Worm (Caenorhabditis elegans) whole organism, L2 larva: Measurements from ENCODE around the gene Y67H2A.10.

Experiments
- C34F6.9 ChIP-seq: fragments of 150-350 bp; optimal IDR thresholded peaks from 2 replicates; lab custom pipeline; 2014; ENCODE audit warnings: missing biosample characterization, missing genetic modification characterization
- F13H6.1 ChIP-seq: sonication (generic microtip); optimal IDR thresholded peaks from 2 replicates; lab custom pipeline; 2016; ENCODE audit warnings: missing genetic modification characterization, missing compliant biosample characterization
- R02D3.7 ChIP-seq: fragments of 150-350 bp; optimal IDR thresholded peaks from 2 replicates; lab custom pipeline; 2014; ENCODE audit warnings: missing biosample characterization, missing genetic modification characterization
- Y55F3AM.14 ChIP-seq: fragments of 200-800 bp; sonication (Bioruptor generic); optimal IDR thresholded peaks from 2 replicates; lab custom pipeline; 2018; ENCODE audit warnings: mild to moderate bottlenecking, missing genetic modification characterization, missing compliant biosample characterization
- ZK546.5 ChIP-seq: sonication (generic microtip); optimal IDR thresholded peaks from 2 replicates; lab custom pipeline; 2017; ENCODE audit warnings: missing biosample characterization, missing genetic modification characterization
- alr-1 ChIP-seq: fragments of 150-350 bp; optimal IDR thresholded peaks from 2 replicates; lab custom pipeline; 2014; ENCODE audit warnings: missing biosample characterization, missing genetic modification characterization
- aly-2 ChIP-seq: fragments of 150-350 bp; optimal IDR thresholded peaks from 2 replicates; lab custom pipeline; 2014; ENCODE audit warnings: missing biosample characterization, missing genetic modification characterization
- ama-1 ChIP-seq: fragments of 150-350 bp; optimal IDR thresholded peaks from 2 replicates; lab custom pipeline; 2018; ENCODE audit warnings: inconsistent platforms
- blmp-1 ChIP-seq: sonication (generic microtip); optimal IDR thresholded peaks from 2 replicates; lab custom pipeline; 2017; ENCODE audit warnings: missing genetic modification characterization, mild to moderate bottlenecking, missing compliant biosample characterization, antibody characterized with exemption, moderate library complexity; ENCODE audit not compliant: insufficient read depth
- ceh-16 ChIP-seq: fragments of 150-350 bp; optimal IDR thresholded peaks from 2 replicates; lab custom pipeline; 2014; ENCODE audit warnings: missing biosample characterization, missing genetic modification characterization
- ceh-82 ChIP-seq: fragments of 150-350 bp; optimal IDR thresholded peaks from 2 replicates; lab custom pipeline; 2014; ENCODE audit warnings: missing biosample characterization, missing genetic modification characterization
- crh-2 ChIP-seq: sonication (generic microtip); optimal IDR thresholded peaks from 2 replicates; lab custom pipeline; 2017; ENCODE audit warnings: missing biosample characterization, missing genetic modification characterization
- dmd-4 ChIP-seq: sonication (generic microtip); optimal IDR thresholded peaks from 2 replicates; lab custom pipeline; 2017; ENCODE audit warnings: missing biosample characterization, missing genetic modification characterization
- elt-1 ChIP-seq: fragments of 150-350 bp; optimal IDR thresholded peaks from 2 replicates; lab custom pipeline; 2014; ENCODE audit warnings: missing biosample characterization, missing genetic modification characterization
- elt-3 ChIP-seq: sonication (generic microtip); optimal IDR thresholded peaks from 2 replicates; lab custom pipeline; 2017; ENCODE audit warnings: missing biosample characterization, missing genetic modification characterization
- fos-1 ChIP-seq: fragments of 150-350 bp; optimal IDR thresholded peaks from 2 replicates; lab custom pipeline; 2014; ENCODE audit warnings: missing biosample characterization, missing genetic modification characterization
- gmeb-1 ChIP-seq: fragments of 150-350 bp; optimal IDR thresholded peaks from 2 replicates; lab custom pipeline; 2014; ENCODE audit warnings: missing biosample characterization, missing genetic modification characterization
- lin-11 ChIP-seq: fragments of 150-350 bp; sonication (generic microtip); optimal IDR thresholded peaks from 2 replicates; lab custom pipeline; 2014; ENCODE audit warnings: missing biosample characterization, missing genetic modification characterization, inconsistent platforms, mixed read lengths
- lin-13 ChIP-seq: fragments of 150-350 bp; optimal IDR thresholded peaks from 2 replicates; lab custom pipeline; 2014; ENCODE audit warnings: missing biosample characterization, missing genetic modification reagents, missing genetic modification characterization
- lin-39 ChIP-seq: fragments of 150-350 bp; optimal IDR thresholded peaks from 2 replicates; lab custom pipeline; 2014; ENCODE audit warnings: missing biosample characterization, missing genetic modification reagents, missing genetic modification characterization
- lsy-2 ChIP-seq, 2 experiments: fragments of 150-350 bp in 1 of 2; sonication (generic microtip) in 1 of 2; optimal IDR thresholded peaks; 2 replicates each; lab custom pipeline; 2014 to 2017; ENCODE audit warnings: missing biosample characterization in 2 of 2, missing genetic modification characterization in 2 of 2
- mab-5 ChIP-seq: fragments of 150-350 bp; optimal IDR thresholded peaks from 2 replicates; lab custom pipeline; 2014; ENCODE audit warnings: missing biosample characterization, missing genetic modification characterization
- mbf-1 ChIP-seq: sonication (generic microtip); optimal IDR thresholded peaks from 2 replicates; lab custom pipeline; 2017; ENCODE audit warnings: missing biosample characterization, missing genetic modification characterization
- mdl-1 ChIP-seq, 2 experiments: fragments of 150-350 bp in 1 of 2; sonication (generic microtip) in 1 of 2; optimal IDR thresholded peaks; 2 replicates each; lab custom pipeline; 2017; ENCODE audit warnings: missing biosample characterization in 2 of 2, missing genetic modification characterization in 2 of 2
- nhr-10 ChIP-seq: sonication (generic microtip); optimal IDR thresholded peaks from 2 replicates; lab custom pipeline; 2017; ENCODE audit warnings: missing biosample characterization, missing genetic modification characterization
- nhr-11 ChIP-seq: fragments of 150-350 bp; optimal IDR thresholded peaks from 2 replicates; lab custom pipeline; 2014; ENCODE audit warnings: missing biosample characterization, missing genetic modification characterization
- nhr-12 ChIP-seq: fragments of 150-350 bp; optimal IDR thresholded peaks from 2 replicates; lab custom pipeline; 2014; ENCODE audit warnings: missing biosample characterization, missing genetic modification characterization
- nhr-129 ChIP-seq: fragments of 150-350 bp; optimal IDR thresholded peaks from 2 replicates; lab custom pipeline; 2014; ENCODE audit warnings: missing biosample characterization, missing genetic modification characterization
- nhr-21 ChIP-seq: fragments of 150-350 bp; optimal IDR thresholded peaks from 2 replicates; lab custom pipeline; 2014; ENCODE audit warnings: missing biosample characterization, missing genetic modification characterization
- nhr-23 ChIP-seq: fragments of 150-350 bp; optimal IDR thresholded peaks from 2 replicates; lab custom pipeline; 2014; ENCODE audit warnings: missing biosample characterization, missing genetic modification reagents, missing genetic modification characterization
- nhr-237 ChIP-seq: fragments of 150-350 bp; optimal IDR thresholded peaks from 2 replicates; lab custom pipeline; 2014; ENCODE audit warnings: missing biosample characterization, missing genetic modification characterization
- nhr-25 ChIP-seq: fragments of 150-350 bp; sonication (generic microtip); optimal IDR thresholded peaks from 3 replicates; lab custom pipeline; 2014; ENCODE audit warnings: missing biosample characterization, missing genetic modification characterization
- nhr-6 ChIP-seq: fragments of 150-350 bp; optimal IDR thresholded peaks from 2 replicates; lab custom pipeline; 2014; ENCODE audit warnings: missing biosample characterization, missing genetic modification characterization
- nhr-77 ChIP-seq: fragments of 150-350 bp; optimal IDR thresholded peaks from 2 replicates; lab custom pipeline; 2014; ENCODE audit warnings: missing biosample characterization, missing genetic modification characterization
- sem-4 ChIP-seq: fragments of 150-350 bp; optimal IDR thresholded peaks from 2 replicates; lab custom pipeline; 2014; ENCODE audit warnings: missing biosample characterization, missing genetic modification reagents, missing genetic modification characterization
- skn-1 ChIP-seq: sonication (generic microtip); optimal IDR thresholded peaks from 2 replicates; lab custom pipeline; 2017; ENCODE audit warnings: missing biosample characterization, missing genetic modification characterization
- sma-3 ChIP-seq: sonication (generic microtip); optimal IDR thresholded peaks from 2 replicates; lab custom pipeline; 2016; ENCODE audit warnings: missing genetic modification reagents, missing genetic modification characterization, missing compliant biosample characterization
- sma-9 ChIP-seq, 2 experiments: fragments of 150-350 bp in 1 of 2; sonication (generic microtip) in 1 of 2; optimal IDR thresholded peaks; 2 replicates each; lab custom pipeline; 2014 to 2016; ENCODE audit warnings: missing genetic modification characterization in 2 of 2, mild to moderate bottlenecking in 1 of 2, missing biosample characterization in 1 of 2, missing compliant biosample characterization in 1 of 2, missing genetic modification reagents in 1 of 2, moderate library complexity in 1 of 2
- snpc-4 ChIP-seq: fragments of 150-350 bp; optimal IDR thresholded peaks from 2 replicates; lab custom pipeline; 2014; ENCODE audit warnings: missing biosample characterization, missing genetic modification characterization
- unc-39 ChIP-seq: fragments of 150-350 bp; optimal IDR thresholded peaks from 2 replicates; lab custom pipeline; 2014; ENCODE audit warnings: missing biosample characterization, missing genetic modification characterization
- unc-55 ChIP-seq: fragments of 150-350 bp; sonication (generic microtip); optimal IDR thresholded peaks from 3 replicates; lab custom pipeline; 2014; ENCODE audit warnings: missing biosample characterization, missing genetic modification reagents, missing genetic modification characterization
- unc-62 ChIP-seq: fragments of 150-350 bp; optimal IDR thresholded peaks from 2 replicates; lab custom pipeline; 2014; ENCODE audit warnings: missing biosample characterization, missing genetic modification reagents, missing genetic modification characterization
- zag-1 ChIP-seq: fragments of 150-350 bp; optimal IDR thresholded peaks from 2 replicates; lab custom pipeline; 2014; ENCODE audit warnings: missing biosample characterization, missing genetic modification characterization
- ztf-11 ChIP-seq: sonication (generic microtip); optimal IDR thresholded peaks from 2 replicates; lab custom pipeline; 2017; ENCODE audit warnings: missing biosample characterization, missing genetic modification characterization
- ztf-4 ChIP-seq: fragments of 150-350 bp; optimal IDR thresholded peaks from 2 replicates; lab custom pipeline; 2014; ENCODE audit warnings: missing biosample characterization, missing genetic modification characterization

The Y67H2A.10 gene

DNA sequence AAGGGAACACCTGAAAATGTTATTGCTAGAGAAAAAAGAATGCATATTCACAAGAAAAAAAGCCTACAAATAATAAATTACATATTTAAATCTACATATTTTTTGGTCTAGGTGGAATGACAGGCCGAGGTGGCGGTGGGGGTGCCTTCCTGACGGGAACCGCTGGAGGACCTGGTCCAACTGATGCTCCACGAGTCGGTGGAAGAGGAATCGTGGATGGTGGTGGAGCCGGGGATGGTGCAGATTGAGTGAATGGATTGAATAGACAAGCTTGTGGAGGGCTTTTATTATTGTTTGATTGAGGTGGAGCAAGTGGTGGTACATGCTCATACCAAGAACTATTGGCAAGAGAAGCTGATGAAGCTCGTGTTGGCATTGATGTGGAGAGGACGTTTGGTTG lies 27.5 kb downstream of the Y67H2A.10 start:
- no peak for TF ChIP-seq unc-62
- no peak for TF ChIP-seq mbf-1 (tag; lab: Kevin White, UChicago)
- TF ChIP-seq unc-55 (GFP tag; lab: Kevin White, UChicago) = no peak
- no peak for TF ChIP-seq gmeb-1
- TF ChIP-seq C34F6.9 (tag; lab: Kevin White, UChicago) = no peak
- no peak for TF ChIP-seq nhr-12 (tag; lab: Kevin White, UChicago)
- no peak for TF ChIP-seq unc-39 (tag; lab: Kevin White, UChicago)
- no peak for TF ChIP-seq dmd-4
- TF ChIP-seq sem-4 (tag; lab: Kevin White, UChicago) = no peak
- TF ChIP-seq, all 48 proteins: peak for 0

DNA sequence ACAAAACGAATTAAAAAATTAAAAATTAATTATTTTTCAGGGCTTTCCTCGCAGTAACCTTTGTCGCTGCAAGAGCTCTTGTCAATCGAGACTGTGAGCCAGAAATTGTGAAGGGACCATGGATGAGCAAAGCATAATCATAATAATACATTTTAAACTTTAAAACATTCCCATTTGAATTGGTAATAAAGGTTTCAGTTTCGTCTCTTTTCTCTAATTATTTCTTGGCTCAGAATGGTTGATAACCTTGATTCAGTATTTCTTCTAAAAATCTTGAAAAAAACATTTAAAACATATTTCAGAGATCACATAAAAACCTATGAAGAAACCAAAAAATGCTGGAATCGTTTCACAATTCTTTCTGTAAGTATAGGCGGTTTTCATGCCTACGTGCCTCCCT lies 30.4 kb downstream of the Y67H2A.10 start, which contains the start of gene JC8.16:
JC8.16 (plus strand) TSS at position 301 of the 400 bp plus-strand sequence.
- TF ChIP-seq R02D3.7 (tag; lab: Kevin White, UChicago) (no peak), ceh-16 (no peak), ama-1 (lab: Kevin White, UChicago) (no peak), crh-2 (no peak), ztf-4 (tag; lab: Kevin White, UChicago) (no peak), F13H6.1 (tag; lab: Kevin White, UChicago) (no peak), ztf-11 (tag; lab: Kevin White, UChicago) (no peak), lsy-2 (tag; optimal IDR thresholded peaks at IDR 0.05; lab: Kevin White, UChicago) (no peak), nhr-11 (tag; lab: Kevin White, UChicago) (no peak), lin-39 (no peak), aly-2 (tag; lab: Kevin White, UChicago) (no peak), nhr-237 (tag; lab: Kevin White, UChicago) (no peak)

DNA sequence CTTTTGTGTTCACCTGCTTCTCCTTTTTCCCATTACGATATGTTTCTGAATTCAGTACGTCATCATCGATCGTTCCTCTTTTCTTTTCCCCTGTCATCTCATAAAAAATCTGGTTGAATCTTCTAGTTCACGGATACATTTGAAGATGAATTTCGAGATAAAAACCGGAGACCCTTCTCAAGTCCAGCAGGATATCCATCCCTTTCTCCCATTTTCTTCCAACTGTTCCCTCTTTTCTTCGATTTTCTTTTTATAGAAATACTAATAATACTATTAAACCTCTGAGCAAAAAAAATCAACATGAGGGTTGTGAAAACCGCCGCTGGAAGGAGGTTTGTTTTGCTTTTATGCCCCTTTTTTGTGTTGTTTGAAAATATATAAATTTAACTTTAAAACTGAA lies 33.4 kb downstream of the Y67H2A.10 start, which contains the start of gene bus-12:
bus-12 (plus strand) TSS at position 301 of the 400 bp plus-strand sequence.
- TF ChIP-seq crh-2 (no peak), ceh-16 (no peak)

DNA sequence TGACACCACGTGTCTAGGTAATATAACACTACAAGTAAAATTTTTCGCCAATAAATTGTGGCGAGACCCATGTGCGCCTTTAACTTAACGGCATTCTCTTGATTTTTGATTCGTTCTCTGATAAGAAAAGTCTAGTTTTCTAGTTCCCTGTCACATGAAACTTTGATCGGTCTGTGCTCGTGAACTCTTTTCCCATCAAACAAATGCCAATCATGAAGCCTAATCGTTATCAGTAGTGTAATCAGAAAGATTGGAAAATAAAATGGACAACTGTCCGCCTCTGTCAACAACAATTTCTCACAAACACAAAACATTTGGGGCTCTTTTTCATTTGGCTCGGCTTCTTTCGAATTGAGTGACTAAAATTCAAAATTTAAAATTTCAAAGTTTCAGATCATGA lies 35.5 kb downstream of the Y67H2A.10 start, which contains the start of gene ttr-45:
ttr-45 (plus strand) TSS at position 385 of the 400 bp plus-strand sequence.
- peak in 1 of 2 experiments; percentile 35 for TF ChIP-seq lsy-2 (tag; optimal IDR thresholded peaks at IDR 0.05; lab: Kevin White, UChicago)
- no peak for TF ChIP-seq elt-1 (tag; lab: Kevin White, UChicago)
- TF ChIP-seq zag-1 (tag; lab: Kevin White, UChicago) = no peak
- TF ChIP-seq unc-62 = no peak
- no peak for TF ChIP-seq mbf-1 (tag; lab: Kevin White, UChicago)
- peak; percentile 86 for TF ChIP-seq nhr-129 (tag; lab: Kevin White, UChicago)
- no peak for TF ChIP-seq ztf-11 (tag; lab: Kevin White, UChicago)
- no peak for TF ChIP-seq nhr-12 (tag; lab: Kevin White, UChicago)
- TF ChIP-seq alr-1 (tag; lab: Kevin White, UChicago) = no peak
- no peak for TF ChIP-seq Y55F3AM.14
- TF ChIP-seq gmeb-1 = peak; percentile 33
- no peak for TF ChIP-seq lin-13 (GFP tag; lab: Kevin White, UChicago)
- TF ChIP-seq nhr-21 = no peak
- TF ChIP-seq snpc-4 = no peak
- TF ChIP-seq C34F6.9 (tag; lab: Kevin White, UChicago) = peak; percentile 36
- no peak for TF ChIP-seq aly-2 (tag; lab: Kevin White, UChicago)
- TF ChIP-seq fos-1 = peak; percentile 94
- TF ChIP-seq ama-1 (lab: Kevin White, UChicago) = no peak
- TF ChIP-seq sma-3 (GFP tag; lab: Kevin White, UChicago) = peak; percentile 5
- no peak for TF ChIP-seq mab-5 (tag; lab: Kevin White, UChicago)
- TF ChIP-seq elt-3 (tag; lab: Kevin White, UChicago) = no peak
- TF ChIP-seq lin-11 = no peak
- no peak for TF ChIP-seq mdl-1 (tag; optimal IDR thresholded peaks at IDR 0.05; lab: Kevin White, UChicago)
- no peak for TF ChIP-seq nhr-10 (tag; lab: Kevin White, UChicago)
- no peak for TF ChIP-seq R02D3.7 (tag; lab: Kevin White, UChicago)
- no peak for TF ChIP-seq nhr-77 (tag; lab: Kevin White, UChicago)
- TF ChIP-seq F13H6.1 (tag; lab: Kevin White, UChicago) = peak; percentile 76
- TF ChIP-seq sem-4 (tag; lab: Kevin White, UChicago) = no peak
- TF ChIP-seq ZK546.5 (tag; lab: Kevin White, UChicago) = no peak
- no peak for TF ChIP-seq ceh-82 (tag; lab: Kevin White, UChicago)
- no peak for TF ChIP-seq nhr-6
- TF ChIP-seq crh-2 = peak; percentile 42
- TF ChIP-seq blmp-1 (tag; lab: Kevin White, UChicago) = no peak
- TF ChIP-seq lin-39 = no peak
- TF ChIP-seq sma-9 (GFP tag; optimal IDR thresholded peaks at IDR 0.05; lab: Kevin White, UChicago) = peak; percentile 85
- TF ChIP-seq sma-9 (tag; optimal IDR thresholded peaks at IDR 0.05; lab: Kevin White, UChicago) = no peak
- no peak for TF ChIP-seq nhr-25
- TF ChIP-seq nhr-237 (tag; lab: Kevin White, UChicago) = no peak
- no peak for TF ChIP-seq ztf-4 (tag; lab: Kevin White, UChicago)
- no peak for TF ChIP-seq nhr-23 (tag; lab: Kevin White, UChicago)
- no peak for TF ChIP-seq dmd-4
- TF ChIP-seq unc-39 (tag; lab: Kevin White, UChicago) = no peak
- TF ChIP-seq ceh-16 = no peak
- TF ChIP-seq skn-1 (tag; lab: Kevin White, UChicago) = no peak
- no peak for TF ChIP-seq nhr-11 (tag; lab: Kevin White, UChicago)
